Fruit fly (Drosophila melanogaster) whole organism, embryonic: ENCODE data around the gene SkpA.

Experiments used
- Awh ChIP-seq: fragments of 200-800 bp; sonication (Bioruptor generic); IDR thresholded peaks from 2 replicates; pipeline ENCODE4, ENCODE4 v1.3.6; 2022; ENCODE audit warnings: missing biosample characterization, missing genetic modification characterization
- CG10565 ChIP-seq: fragments of 200-800 bp; sonication (Bioruptor generic); optimal IDR thresholded peaks from 3 replicates; lab custom pipeline; 2016; ENCODE audit warnings: missing biosample characterization, mild to moderate bottlenecking, missing genetic modification characterization
- CG11456 ChIP-seq: fragments of 200-800 bp; sonication (Bioruptor generic); IDR thresholded peaks from 3 replicates; pipeline ENCODE4 v1.3.6; 2022; ENCODE audit warnings: missing biosample characterization, missing genetic modification characterization
- CG11723 ChIP-seq: fragments of 200-800 bp; sonication (Bioruptor generic); optimal IDR thresholded peaks from 2 replicates; lab custom pipeline; 2017; ENCODE audit warnings: missing biosample characterization, mild to moderate bottlenecking, missing genetic modification characterization
- CG13123 ChIP-seq: fragments of 200-800 bp; sonication (Bioruptor generic); optimal IDR thresholded peaks from 2 replicates; lab custom pipeline; 2016; ENCODE audit warnings: missing biosample characterization, missing genetic modification characterization
- CG13775 ChIP-seq: fragments of 200-800 bp; sonication (Bioruptor generic); optimal IDR thresholded peaks from 3 replicates; lab custom pipeline; 2017; ENCODE audit warnings: missing biosample characterization, mild to moderate bottlenecking, missing genetic modification characterization
- CG14050 ChIP-seq: fragments of 200-800 bp; sonication (Bioruptor generic); IDR thresholded peaks from 3 replicates; pipeline ENCODE4 v1.3.6; 2022; ENCODE audit warnings: missing biosample characterization, missing genetic modification characterization
- CG1602 ChIP-seq: fragments of 200-800 bp; sonication (Bioruptor generic); optimal IDR thresholded peaks from 3 replicates; lab custom pipeline; 2016; ENCODE audit warnings: missing biosample characterization, missing genetic modification characterization
- CG17186 ChIP-seq: fragments of 200-800 bp; sonication (Bioruptor generic); optimal IDR thresholded peaks from 3 replicates; lab custom pipeline; 2017; ENCODE audit warnings: missing biosample characterization, missing genetic modification reagents, missing genetic modification characterization
- CG17328 ChIP-seq: fragments of 200-800 bp; sonication (Bioruptor generic); IDR thresholded peaks from 2 replicates; pipeline ENCODE4 v1.3.6; 2022; ENCODE audit warnings: missing biosample characterization, missing genetic modification characterization
- CG17568 ChIP-seq: fragments of 200-800 bp; sonication (Bioruptor generic); optimal IDR thresholded peaks from 2 replicates; lab custom pipeline; 2018; ENCODE audit warnings: missing biosample characterization, mild to moderate bottlenecking, missing genetic modification characterization, moderate library complexity
- CG18262 ChIP-seq: fragments of 200-800 bp; optimal IDR thresholded peaks from 3 replicates; lab custom pipeline; 2019; ENCODE audit warnings: missing biosample characterization, mild to moderate bottlenecking, missing genetic modification characterization, moderate library complexity
- CG18599 ChIP-seq: fragments of 200-800 bp; sonication (Bioruptor generic); optimal IDR thresholded peaks from 3 replicates; lab custom pipeline; 2017; ENCODE audit warnings: missing biosample characterization, missing genetic modification characterization, mild to moderate bottlenecking, moderate library complexity, missing genetic modification reagents
- CG2129 ChIP-seq: fragments of 200-800 bp; sonication (Bioruptor generic); IDR thresholded peaks from 2 replicates; pipeline ENCODE4 v1.3.6; 2022; ENCODE audit warnings: missing biosample characterization, missing genetic modification characterization; ENCODE audit not compliant: partially characterized antibody
- CG30020 ChIP-seq: fragments of 200-800 bp; optimal IDR thresholded peaks from 2 replicates; lab custom pipeline; 2019; ENCODE audit warnings: missing biosample characterization, mild to moderate bottlenecking, missing genetic modification characterization, moderate library complexity
- CG32767 ChIP-seq: fragments of 200-800 bp; sonication (Bioruptor generic); IDR thresholded peaks from 2 replicates; pipeline ENCODE4 v1.3.6; 2022; ENCODE audit warnings: missing biosample characterization, missing genetic modification characterization
- CG33213 ChIP-seq: fragments of 200-800 bp; sonication (Bioruptor generic); optimal IDR thresholded peaks from 3 replicates; lab custom pipeline; 2016; ENCODE audit warnings: missing biosample characterization, missing genetic modification characterization
- CG3847 ChIP-seq: fragments of 200-800 bp; sonication (Bioruptor generic); IDR thresholded peaks from 2 replicates; pipeline ENCODE4 v1.3.6; 2022; ENCODE audit warnings: missing biosample characterization, missing genetic modification characterization
- CG6765 ChIP-seq: fragments of 200-800 bp; sonication (Bioruptor generic); optimal IDR thresholded peaks from 3 replicates; lab custom pipeline; 2017; ENCODE audit warnings: missing biosample characterization, mild to moderate bottlenecking, missing genetic modification characterization
- CG8281 ChIP-seq: fragments of 200-800 bp; sonication (Bioruptor generic); optimal IDR thresholded peaks from 2 replicates; lab custom pipeline; 2018; ENCODE audit warnings: missing biosample characterization, mild to moderate bottlenecking, missing genetic modification characterization, moderate library complexity
- CG8944 ChIP-seq: fragments of 200-800 bp; sonication (Bioruptor generic); optimal IDR thresholded peaks from 3 replicates; lab custom pipeline; 2016; ENCODE audit warnings: missing biosample characterization, missing genetic modification characterization
- CrebB ChIP-seq: fragments of 200-800 bp; sonication (Bioruptor generic); optimal IDR thresholded peaks from 3 replicates; lab custom pipeline; 2018; ENCODE audit warnings: missing biosample characterization, mild to moderate bottlenecking, missing genetic modification characterization
- E2f2 ChIP-seq: fragments of 200-800 bp; sonication (Bioruptor generic); IDR thresholded peaks from 2 replicates; pipeline ENCODE4 v1.3.6; 2022; ENCODE audit warnings: missing biosample characterization, missing genetic modification characterization
- HLH54F ChIP-seq: fragments of 200-800 bp; sonication (Bioruptor generic); optimal IDR thresholded peaks from 3 replicates; lab custom pipeline; 2016; ENCODE audit warnings: missing biosample characterization, missing genetic modification characterization
- HmgD ChIP-seq: fragments of 200-800 bp; sonication (Bioruptor generic); optimal IDR thresholded peaks from 3 replicates; lab custom pipeline; 2016; ENCODE audit warnings: missing biosample characterization, missing genetic modification characterization
- Lhr ChIP-seq: fragments of 200-800 bp; sonication (Bioruptor generic); optimal IDR thresholded peaks from 3 replicates; lab custom pipeline; 2017; ENCODE audit warnings: mild to moderate bottlenecking, missing biosample characterization, missing genetic modification reagents, missing genetic modification characterization
- Mes4 ChIP-seq: fragments of 200-800 bp; sonication (Bioruptor generic); optimal IDR thresholded peaks from 2 replicates; lab custom pipeline; 2016; ENCODE audit warnings: missing biosample characterization, missing genetic modification characterization
- Nf-YA ChIP-seq: fragments of 200-800 bp; sonication (Bioruptor generic); IDR thresholded peaks from 2 replicates; pipeline ENCODE4 v1.3.6; 2022; ENCODE audit warnings: missing biosample characterization, missing genetic modification characterization
- NfI ChIP-seq: fragments of 200-800 bp; sonication (Bioruptor generic); optimal IDR thresholded peaks from 3 replicates; lab custom pipeline; 2018; ENCODE audit warnings: missing biosample characterization, mild to moderate bottlenecking, missing genetic modification characterization, moderate library complexity
- Oaz ChIP-seq: fragments of 200-800 bp; sonication (Bioruptor generic); IDR thresholded peaks from 2 replicates; pipeline ENCODE4 v1.3.6; 2022; ENCODE audit warnings: missing biosample characterization, missing genetic modification characterization
- TFAM ChIP-seq: fragments of 200-800 bp; sonication (Bioruptor generic); optimal IDR thresholded peaks from 2 replicates; lab custom pipeline; 2017; ENCODE audit warnings: missing biosample characterization, missing genetic modification characterization, inconsistent platforms
- ab ChIP-seq: fragments of 200-800 bp; sonication (Bioruptor generic); optimal IDR thresholded peaks from 2 replicates; lab custom pipeline; 2016; ENCODE audit warnings: missing biosample characterization, missing genetic modification characterization
- caup ChIP-seq: fragments of 200-800 bp; sonication (Bioruptor generic); optimal IDR thresholded peaks from 3 replicates; lab custom pipeline; 2017; ENCODE audit warnings: missing biosample characterization, mild to moderate bottlenecking, missing genetic modification characterization, moderate library complexity; ENCODE audit not compliant: severe bottlenecking
- dpn ChIP-seq, 2 experiments: fragments of 200-800 bp; sonication (Bioruptor generic); optimal IDR thresholded peaks; 3 replicates each; lab custom pipeline; 2016; ENCODE audit warnings: missing biosample characterization in 2 of 2, missing genetic modification characterization in 2 of 2
- hkb ChIP-seq, 2 experiments: fragments of 200-800 bp in 1 of 2; fragments of >200 bp in 1 of 2; sonication (Bioruptor generic) in 1 of 2; IDR thresholded peaks in 1 of 2; optimal IDR thresholded peaks in 1 of 2; 2 replicates each; pipeline versions ENCODE4 v1.3.6 to Lab custom; 2017 to 2022; ENCODE audit warnings: missing biosample characterization in 1 of 2, missing genetic modification characterization in 1 of 2
- ind ChIP-seq: fragments of 200-800 bp; sonication (Bioruptor generic); optimal IDR thresholded peaks from 3 replicates; lab custom pipeline; 2016; ENCODE audit warnings: missing biosample characterization, missing genetic modification characterization
- inv ChIP-seq: fragments of 200-800 bp; sonication (Bioruptor generic); IDR thresholded peaks from 2 replicates; pipeline ENCODE4 v1.3.6; 2022; ENCODE audit warnings: missing biosample characterization, missing genetic modification characterization; ENCODE audit not compliant: partially characterized antibody
- kah ChIP-seq: fragments of 200-800 bp; sonication (Bioruptor generic); optimal IDR thresholded peaks from 2 replicates; lab custom pipeline; 2018; ENCODE audit warnings: missing biosample characterization, mild to moderate bottlenecking, missing genetic modification characterization
- kay ChIP-seq: fragments of 200-800 bp; sonication (Bioruptor generic); optimal IDR thresholded peaks from 2 replicates; lab custom pipeline; 2016; ENCODE audit warnings: missing biosample characterization, missing genetic modification characterization
- mirr ChIP-seq: fragments of 200-800 bp; sonication (Bioruptor generic); optimal IDR thresholded peaks from 3 replicates; lab custom pipeline; 2018; ENCODE audit warnings: missing biosample characterization, mild to moderate bottlenecking, missing genetic modification characterization
- pita ChIP-seq: fragments of 200-800 bp; sonication (Bioruptor generic); optimal IDR thresholded peaks from 2 replicates; lab custom pipeline; 2017; ENCODE audit warnings: missing biosample characterization, mild to moderate bottlenecking, missing genetic modification characterization
- pros ChIP-seq: fragments of 200-800 bp; sonication (Bioruptor generic); optimal IDR thresholded peaks from 3 replicates; lab custom pipeline; 2019; ENCODE audit warnings: missing biosample characterization, mild to moderate bottlenecking, missing genetic modification characterization, moderate library complexity
- seq ChIP-seq: fragments of 200-800 bp; sonication (Bioruptor generic); IDR thresholded peaks from 2 replicates; pipeline ENCODE4 v1.3.6; 2022; ENCODE audit warnings: missing biosample characterization, missing genetic modification characterization
- slou ChIP-seq: fragments of 200-800 bp; sonication (Bioruptor generic); optimal IDR thresholded peaks from 3 replicates; lab custom pipeline; 2016; ENCODE audit warnings: missing biosample characterization, missing genetic modification characterization
- slp2 ChIP-seq: fragments of 200-800 bp; sonication (Bioruptor generic); optimal IDR thresholded peaks from 2 replicates; lab custom pipeline; 2016; ENCODE audit warnings: missing biosample characterization, missing genetic modification characterization
- sug ChIP-seq: fragments of 200-800 bp; optimal IDR thresholded peaks from 2 replicates; lab custom pipeline; 2019; ENCODE audit warnings: missing biosample characterization, mild to moderate bottlenecking, missing genetic modification characterization, moderate library complexity
- unpg ChIP-seq: fragments of 200-800 bp; sonication (Bioruptor generic); optimal IDR thresholded peaks from 3 replicates; lab custom pipeline; 2018; ENCODE audit warnings: missing biosample characterization, mild to moderate bottlenecking, missing genetic modification characterization, moderate library complexity
- vfl ChIP-seq: fragments of 200-800 bp; sonication (Bioruptor generic); optimal IDR thresholded peaks from 2 replicates; lab custom pipeline; 2016; ENCODE audit warnings: missing biosample characterization, missing genetic modification characterization
- zen2 ChIP-seq: fragments of 200-800 bp; sonication (Bioruptor generic); IDR thresholded peaks from 3 replicates; pipeline ENCODE4 v1.3.6; 2022; ENCODE audit warnings: missing biosample characterization, missing genetic modification characterization; ENCODE audit not compliant: partially characterized antibody

Gene SkpA

DNA sequence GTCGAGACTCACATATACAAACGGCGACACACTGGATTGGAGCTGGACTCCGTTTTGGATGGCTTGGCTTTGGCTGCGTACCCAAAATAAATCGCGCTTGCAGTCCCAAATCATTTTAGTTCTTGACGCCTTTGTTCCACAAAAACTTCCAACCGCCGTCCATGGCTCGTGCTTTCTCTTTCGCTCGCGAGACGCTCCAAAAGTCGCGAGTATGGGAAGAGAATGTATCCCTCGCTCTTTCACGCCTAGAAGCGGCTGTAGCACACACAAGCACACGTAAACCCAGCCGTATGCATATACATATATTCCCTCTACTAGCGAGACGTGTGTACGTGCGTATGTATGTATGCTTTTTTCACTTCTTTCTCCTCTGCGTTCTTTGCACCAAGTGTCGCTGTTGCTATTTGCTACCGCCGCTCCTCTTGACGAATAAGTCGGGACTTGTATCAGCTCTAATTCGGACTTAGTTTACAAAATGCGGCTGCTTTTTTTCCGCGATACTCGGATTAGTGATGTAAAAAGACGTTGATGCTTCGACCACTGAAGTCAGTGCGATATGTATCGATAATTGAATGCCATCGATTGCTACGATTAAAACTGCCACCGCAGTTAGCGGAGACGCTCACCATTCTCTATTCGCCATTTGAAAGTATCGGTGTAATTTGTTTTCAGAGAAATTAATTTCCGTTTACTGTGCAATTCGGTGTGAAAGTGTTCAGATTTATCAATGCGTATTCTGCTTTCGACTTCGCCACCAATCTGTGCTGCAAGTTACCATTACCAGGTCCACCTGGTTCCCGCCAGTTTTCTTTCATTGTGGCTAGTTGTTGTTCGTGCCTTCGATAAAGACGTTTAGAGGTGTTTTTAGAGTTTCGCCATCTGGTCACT is at the start of gene SkpA, which contains the start of gene Hmt4-20 (continued):
- TF ChIP-seq CG6765 (GFP tag; lab: Kevin White, UChicago) = no peak
- TF ChIP-seq CG30020 (tag; lab: Kevin White, UChicago) = peak; percentile 52
- TF ChIP-seq NfI (GFP tag; lab: Kevin White, UChicago) = no peak
- TF ChIP-seq Oaz (GFP tag; lab: Robert Waterston, UW) = no peak
- no peak for TF ChIP-seq Awh (GFP tag; lab: Robert Waterston, UW)
- peak; percentile 13 for TF ChIP-seq CG13775
- TF ChIP-seq Mes4 (GFP tag; lab: Kevin White, UChicago) = no peak
- TF ChIP-seq E2f2 (GFP tag; lab: Robert Waterston, UW) = peak; percentile 55
- TF ChIP-seq CG8944 (GFP tag; lab: Kevin White, UChicago) = no peak
- TF ChIP-seq kah (GFP tag; lab: Kevin White, UChicago) = no peak
- peak; percentile 5 for TF ChIP-seq CG13123 (GFP tag; lab: Kevin White, UChicago)
- no peak for TF ChIP-seq CG17568 (GFP tag; lab: Kevin White, UChicago)
- no peak for TF ChIP-seq CG1602 (GFP tag; lab: Kevin White, UChicago)
- TF ChIP-seq ab (GFP tag; lab: Kevin White, UChicago) = no peak
- TF ChIP-seq CG18262 (tag; lab: Kevin White, UChicago) = no peak
- no peak for TF ChIP-seq ind (GFP tag; lab: Kevin White, UChicago)
- no peak for TF ChIP-seq mirr (GFP tag; lab: Kevin White, UChicago)
- peak; percentile 94 for TF ChIP-seq inv (GFP tag; lab: Robert Waterston, UW)
- peak; percentile 68 for TF ChIP-seq CG33213 (GFP tag; lab: Kevin White, UChicago)
- TF ChIP-seq unpg (GFP tag; lab: Kevin White, UChicago) = no peak
- no peak for TF ChIP-seq slou
- TF ChIP-seq HmgD (GFP tag; lab: Kevin White, UChicago) = peak; percentile 6
- TF ChIP-seq CG11456 = no peak
- TF ChIP-seq CG3847 (GFP tag; lab: Robert Waterston, UW) = peak; percentile 37; the same call in 1 of the 2 replicates
- TF ChIP-seq slp2 (GFP tag; lab: Kevin White, UChicago) = no peak
- TF ChIP-seq CG14050 (GFP tag; lab: Robert Waterston, UW) = no peak
- TF ChIP-seq CG17186 (GFP tag; lab: Kevin White, UChicago) = peak; percentile 65
- peak; percentile 14 for TF ChIP-seq sug
- no peak for TF ChIP-seq CG17328
- TF ChIP-seq CrebB = no peak
- no peak for TF ChIP-seq seq (GFP tag; lab: Robert Waterston, UW)
- TF ChIP-seq hkb (optimal IDR thresholded peaks at IDR 0.05; lab: Kevin White, UChicago) = peak; percentile 78
- no peak for TF ChIP-seq hkb (GFP tag; IDR thresholded peaks at IDR 0.05; lab: Robert Waterston, UW)
- no peak for TF ChIP-seq Nf-YA
- TF ChIP-seq CG8281 (tag; lab: Kevin White, UChicago) = no peak
- no peak for TF ChIP-seq HLH54F (GFP tag; lab: Kevin White, UChicago)
- TF ChIP-seq Lhr (GFP tag; lab: Kevin White, UChicago) = peak; percentile 57
- TF ChIP-seq kay (GFP tag; lab: Kevin White, UChicago) = no peak
- no peak for TF ChIP-seq CG18599 (GFP tag; lab: Kevin White, UChicago)
- peak; percentile 76; the same call in 1 of the 3 replicates for TF ChIP-seq zen2 (GFP tag; lab: Robert Waterston, UW)
- no peak for TF ChIP-seq CG32767 (GFP tag; lab: Robert Waterston, UW)
- no peak for TF ChIP-seq pros (GFP tag; lab: Kevin White, UChicago)
- no peak for TF ChIP-seq CG11723 (GFP tag; lab: Kevin White, UChicago)
- peak; percentile 90 for TF ChIP-seq CG2129
- no peak for TF ChIP-seq vfl
- TF ChIP-seq pita (GFP tag; lab: Kevin White, UChicago) = peak; percentile 78
- TF ChIP-seq CG10565 (GFP tag; lab: Kevin White, UChicago) = no peak
- no peak for TF ChIP-seq dpn (GFP tag; optimal IDR thresholded peaks at IDR 0.05; lab: Kevin White, UChicago)
- TF ChIP-seq TFAM (GFP tag; lab: Kevin White, UChicago) = no peak
- TF ChIP-seq caup (GFP tag; lab: Kevin White, UChicago) = no peak
